Worm (Caenorhabditis elegans): Measurements from ENCODE around the gene F36A4.1.

The F36A4.1 gene

DNA sequence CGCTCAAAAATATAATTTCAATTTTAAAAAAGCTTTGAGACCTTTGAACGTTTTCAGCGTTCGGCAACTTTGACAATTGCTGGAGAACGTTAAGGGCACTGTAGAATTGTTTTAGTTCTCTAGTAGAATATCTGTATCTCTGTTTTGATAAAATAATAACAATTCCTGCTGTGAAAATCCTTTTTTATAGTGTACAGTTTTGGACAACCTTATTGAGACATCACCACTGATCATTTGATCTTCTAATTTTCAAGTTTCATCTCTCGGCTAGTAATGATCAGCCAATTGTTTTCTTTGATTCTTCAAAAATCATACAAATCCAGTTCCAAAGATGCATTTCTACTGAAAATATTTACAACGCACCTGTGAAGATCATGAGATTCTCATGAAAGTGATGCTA, 20.3 kb downstream of the F36A4.1 start, which contains the start of gene F15E6.10:
F15E6.10 (plus strand) TSS at position 301 of the 400 bp plus-strand sequence.
- TF ChIP-seq elt-1 (tag; optimal IDR thresholded peaks at IDR 0.05; ENCODE audit: borderline replicate concordance, insufficient read depth) (no peak), lsy-2 (tag; optimal IDR thresholded peaks at IDR 0.05) (no peak), sptf-1 (tag; optimal IDR thresholded peaks at IDR 0.05) (no peak), cnd-1 (tag; optimal IDR thresholded peaks at IDR 0.05) (no peak), ceh-43 (GFP tag; optimal IDR thresholded peaks at IDR 0.05) (no peak), lin-32 (GFP tag; optimal IDR thresholded peaks at IDR 0.05) (no peak), ceh-83 (GFP tag; optimal IDR thresholded peaks at IDR 0.05) (no peak), sem-2 (GFP tag; optimal IDR thresholded peaks at IDR 0.05) (no peak), unc-39 (tag; optimal IDR thresholded peaks at IDR 0.05) (no peak), snpc-4 (tag; optimal IDR thresholded peaks at IDR 0.05) (no peak), nhr-76 (tag; optimal IDR thresholded peaks at IDR 0.05) (no peak)

DNA sequence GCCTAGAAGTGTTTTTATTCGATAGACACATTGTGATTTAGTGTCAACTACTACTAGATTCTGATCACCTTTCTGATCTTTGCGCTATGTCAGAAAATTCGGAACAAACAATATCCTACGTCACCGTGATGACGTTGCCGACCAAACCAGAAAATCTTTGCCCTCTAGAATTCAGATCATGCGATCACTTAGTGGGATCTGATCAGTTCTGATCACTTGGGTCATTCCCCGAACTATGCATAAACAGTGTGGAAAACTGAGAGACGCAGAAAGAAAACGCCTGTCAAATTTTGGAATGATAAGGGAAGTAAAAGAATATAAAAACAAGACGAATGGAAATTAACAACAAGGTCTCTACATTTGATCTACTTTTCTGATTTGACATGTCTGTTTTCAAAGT, 22.3 kb downstream of the F36A4.1 start, which contains the start of gene F15E6.3:
F15E6.3 (plus strand) TSS at position 344 of the 400 bp plus-strand sequence.
- TF ChIP-seq elt-1 (tag; optimal IDR thresholded peaks at IDR 0.05; ENCODE audit: borderline replicate concordance, insufficient read depth) (no peak), blmp-1 (tag; optimal IDR thresholded peaks at IDR 0.05) (no peak), nhr-28 (tag; optimal IDR thresholded peaks at IDR 0.05) (no peak), nhr-2 (tag; optimal IDR thresholded peaks at IDR 0.05) (no peak), mab-5 (tag; optimal IDR thresholded peaks at IDR 0.05) (no peak), tbx-8 (GFP tag; optimal IDR thresholded peaks at IDR 0.05) (no peak), ceh-83 (GFP tag; optimal IDR thresholded peaks at IDR 0.05) (no peak), lin-13 (tag; optimal IDR thresholded peaks at IDR 0.05) (no peak), unc-120 (tag; optimal IDR thresholded peaks at IDR 0.05; ENCODE audit: poor library complexity, severe bottlenecking) (no peak), lin-32 (GFP tag; optimal IDR thresholded peaks at IDR 0.05) (no peak), nhr-76 (tag; optimal IDR thresholded peaks at IDR 0.05) (no peak), flh-1 (GFP tag; optimal IDR thresholded peaks at IDR 0.05) (no peak), cnd-1 (tag; optimal IDR thresholded peaks at IDR 0.05) (no peak)

DNA sequence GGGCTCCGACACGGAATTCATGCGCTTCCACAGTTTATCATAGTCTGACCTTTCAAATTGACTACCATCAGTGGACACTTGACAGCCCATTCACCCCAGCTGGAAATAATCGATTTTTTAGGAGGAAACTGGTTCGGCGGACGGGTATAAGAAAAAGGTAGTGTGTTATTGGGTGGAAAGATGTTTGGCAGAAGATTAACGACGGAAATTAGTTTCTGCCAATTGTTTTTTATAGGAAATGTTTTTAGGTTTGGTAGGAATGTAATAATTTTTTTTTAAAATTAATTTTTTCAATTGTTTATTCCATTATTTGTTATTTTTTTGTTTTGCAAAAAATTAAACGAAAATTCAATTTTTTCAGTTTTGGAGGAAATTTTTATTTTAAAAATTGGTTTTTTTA, 26.7 kb downstream of the F36A4.1 start, which contains the start of gene F15E6.9:
F15E6.9 (minus strand) TSS at position 101 of the 400 bp plus-strand sequence.
- TF ChIP-seq blmp-1 (tag; optimal IDR thresholded peaks at IDR 0.05) (no peak), ceh-83 (GFP tag; optimal IDR thresholded peaks at IDR 0.05) (no peak), sem-2 (GFP tag; optimal IDR thresholded peaks at IDR 0.05) (no peak), elt-1 (tag; optimal IDR thresholded peaks at IDR 0.05; ENCODE audit: borderline replicate concordance, insufficient read depth) (no peak), unc-39 (tag; optimal IDR thresholded peaks at IDR 0.05) (no peak), mep-1 (tag; optimal IDR thresholded peaks at IDR 0.05) (no peak), pha-4 (tag; optimal IDR thresholded peaks at IDR 0.05) (no peak)

DNA sequence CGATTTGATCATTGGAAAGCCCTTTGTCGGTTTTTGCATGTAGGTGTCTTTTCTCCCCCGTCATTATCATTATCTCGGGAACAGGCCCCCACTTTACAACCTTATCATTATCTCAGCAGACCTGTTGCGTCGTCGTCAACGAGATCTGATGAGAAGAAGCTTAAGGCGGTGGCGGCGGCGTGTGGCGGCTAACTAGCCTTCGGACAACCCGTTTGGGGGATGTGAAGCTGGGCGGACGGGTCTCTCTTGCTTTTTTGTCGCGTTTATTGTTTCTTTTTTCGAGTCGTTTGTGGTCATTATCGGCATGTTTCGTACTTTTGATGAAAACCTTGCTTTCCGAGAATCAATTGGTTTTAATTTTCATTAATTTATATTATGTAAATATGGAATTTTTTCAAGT, 27.7 kb downstream of the F36A4.1 start:
- TF ChIP-seq blmp-1 (tag; optimal IDR thresholded peaks at IDR 0.05) (no peak), unc-39 (tag; optimal IDR thresholded peaks at IDR 0.05) (no peak), lin-13 (tag; optimal IDR thresholded peaks at IDR 0.05) (no peak), sem-2 (GFP tag; optimal IDR thresholded peaks at IDR 0.05) (no peak), mab-5 (tag; optimal IDR thresholded peaks at IDR 0.05) (no peak), nhr-28 (tag; optimal IDR thresholded peaks at IDR 0.05) (no peak), zip-8 (tag; optimal IDR thresholded peaks at IDR 0.05) (no peak), nhr-2 (tag; optimal IDR thresholded peaks at IDR 0.05) (no peak), tbx-8 (GFP tag; optimal IDR thresholded peaks at IDR 0.05) (no peak), ceh-43 (GFP tag; optimal IDR thresholded peaks at IDR 0.05) (no peak), sptf-1 (tag; optimal IDR thresholded peaks at IDR 0.05) (no peak), lsy-2 (tag; optimal IDR thresholded peaks at IDR 0.05) (no peak), drap-1 (GFP tag; optimal IDR thresholded peaks at IDR 0.05) (no peak), ham-2 (GFP tag; optimal IDR thresholded peaks at IDR 0.05) (no peak), nhr-237 (tag; optimal IDR thresholded peaks at IDR 0.05) (no peak), flh-1 (GFP tag; optimal IDR thresholded peaks at IDR 0.05) (no peak), unc-120 (tag; optimal IDR thresholded peaks at IDR 0.05; ENCODE audit: poor library complexity, severe bottlenecking) (no peak), unc-62 (GFP tag; optimal IDR thresholded peaks at IDR 0.05) (no peak), M03D4.4 (tag; optimal IDR thresholded peaks at IDR 0.05) (no peak)

DNA sequence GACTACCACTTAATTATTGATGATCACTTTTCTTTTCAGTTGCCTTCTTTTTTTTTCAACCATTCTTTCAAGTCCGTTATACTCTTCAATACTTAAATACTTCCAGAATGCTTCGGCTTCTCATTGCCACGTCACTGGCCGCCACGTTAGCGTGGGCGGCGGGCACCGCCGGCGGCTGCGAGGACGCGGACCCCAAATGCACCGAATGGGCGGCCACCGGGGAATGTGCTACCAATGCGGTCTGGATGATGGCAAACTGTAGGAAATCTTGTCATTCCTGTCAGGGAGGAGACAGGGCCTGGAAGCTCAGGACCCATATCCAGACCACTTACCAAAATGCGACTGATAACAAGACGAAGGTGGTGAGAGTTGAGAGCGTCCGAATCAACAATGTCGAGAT, 28.9 kb downstream of the F36A4.1 start, which contains the start of gene lgc-22:
lgc-22 (plus strand) TSS at position 105 of the 400 bp plus-strand sequence.
- TF ChIP-seq unc-39 (tag; optimal IDR thresholded peaks at IDR 0.05) (no peak), zip-8 (tag; optimal IDR thresholded peaks at IDR 0.05) (no peak), mep-1 (tag; optimal IDR thresholded peaks at IDR 0.05) (no peak), hlh-1 (tag; optimal IDR thresholded peaks at IDR 0.05) (no peak), M03D4.4 (tag; optimal IDR thresholded peaks at IDR 0.05) (no peak), cnd-1 (tag; optimal IDR thresholded peaks at IDR 0.05) (no peak), elt-3 (tag; optimal IDR thresholded peaks at IDR 0.05) (no peak), unc-62 (GFP tag; optimal IDR thresholded peaks at IDR 0.05) (no peak), lin-32 (GFP tag; optimal IDR thresholded peaks at IDR 0.05) (no peak), nhr-2 (tag; optimal IDR thresholded peaks at IDR 0.05) (no peak), blmp-1 (tag; optimal IDR thresholded peaks at IDR 0.05) (no peak), lsy-2 (tag; optimal IDR thresholded peaks at IDR 0.05) (no peak), sem-2 (GFP tag; optimal IDR thresholded peaks at IDR 0.05) (no peak)
